Worm (Caenorhabditis elegans): ENCODE results near the gene Y25C1A.7.

- no peak for TF ChIP-seq zag-1 (tag; optimal IDR thresholded peaks at IDR 0.05)
- no peak for TF ChIP-seq sox-4 (tag; optimal IDR thresholded peaks at IDR 0.05)
- TF ChIP-seq C34B4.2 (tag; optimal IDR thresholded peaks at IDR 0.05): no peak
- TF ChIP-seq nhr-85 (tag): no peak
- no peak for TF ChIP-seq unc-62 (GFP tag; optimal IDR thresholded peaks at IDR 0.05)
- TF ChIP-seq nhr-77 (tag; optimal IDR thresholded peaks at IDR 0.05): no peak
- no peak for TF ChIP-seq ces-1 (GFP tag; optimal IDR thresholded peaks at IDR 0.05)
- TF ChIP-seq sptf-1 (tag; optimal IDR thresholded peaks at IDR 0.05): no peak
- no peak for TF ChIP-seq ztf-11 (tag; optimal IDR thresholded peaks at IDR 0.05)
- no peak for TF ChIP-seq unc-30 (tag; optimal IDR thresholded peaks at IDR 0.05)
- no peak for TF ChIP-seq alr-1 (tag; optimal IDR thresholded peaks at IDR 0.05; ENCODE audit: borderline replicate concordance)
- no peak for TF ChIP-seq pqm-1 (tag; optimal IDR thresholded peaks at IDR 0.05)
- TF ChIP-seq nhr-84 (tag; optimal IDR thresholded peaks at IDR 0.05): no peak
Observed at ce11 chrII:3048989-3049388, 21.9 kb downstream of the Y25C1A.7 start.

Data from whole organism, L1 larva.